Fruit fly (Drosophila melanogaster): ENCODE data around the gene Septin4.

Gene Septin4

DNA sequence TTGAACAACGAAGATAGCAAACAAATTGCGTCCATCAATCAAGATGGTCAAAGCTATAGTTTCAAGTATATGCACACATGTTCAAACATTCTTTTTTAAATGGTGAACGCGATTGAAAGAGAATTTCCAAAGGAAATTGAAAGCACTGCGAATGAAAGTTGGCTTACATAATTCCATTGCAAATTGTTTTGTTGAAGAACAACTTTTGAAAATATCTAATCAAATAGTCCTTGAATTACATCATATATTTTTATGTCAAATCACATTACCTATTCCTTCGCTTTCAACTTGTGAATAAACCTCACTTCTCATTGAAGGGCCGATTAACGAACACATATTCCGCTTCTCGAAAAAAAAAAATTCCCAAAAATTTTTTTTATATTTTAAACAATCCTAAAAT is 45.6 kb upstream of the Septin4 start, which contains the start of gene CG32568:
Gene CG32568 (plus strand): TSS at position 301 of the 400 bp plus-strand sequence.
- TF ChIP-seq CG3281 (GFP tag; optimal IDR thresholded peaks at IDR 0.05) (no peak), chm (GFP tag; IDR thresholded peaks at IDR 0.05) (no peak), dmrt11E (tag; optimal IDR thresholded peaks at IDR 0.05) (no peak), hth (optimal IDR thresholded peaks at IDR 0.05) (no peak), CG11504 (tag; optimal IDR thresholded peaks at IDR 0.05) (no peak), CG13287 (GFP tag; IDR thresholded peaks at IDR 0.05; ENCODE audit: partially characterized antibody) (no peak), Antp (GFP tag; optimal IDR thresholded peaks at IDR 0.05) (no peak), CG1233 (GFP tag; optimal IDR thresholded peaks at IDR 0.05) (no peak)

DNA sequence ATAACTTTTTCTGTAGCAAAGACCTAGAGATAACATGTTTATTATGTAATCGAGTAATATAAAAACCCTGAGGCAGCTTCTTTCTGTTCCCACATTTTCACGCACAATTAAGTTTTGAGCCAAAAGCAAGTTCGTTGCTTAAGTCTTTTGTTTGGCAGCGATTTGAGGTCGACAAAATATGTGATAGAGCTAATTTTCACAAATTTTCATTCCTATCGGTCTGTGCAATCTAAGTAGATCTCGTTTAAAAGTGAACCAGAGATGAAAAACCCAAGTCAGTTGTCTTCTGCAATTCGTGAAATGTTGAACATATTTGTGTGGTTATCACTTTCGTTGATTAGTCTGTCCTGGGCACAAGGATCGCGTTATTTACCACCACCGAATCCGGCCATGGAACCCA is 42.9 kb upstream of the Septin4 start, which contains the start of gene TwdlZ:
Gene TwdlZ (plus strand): TSS at position 301 of the 400 bp plus-strand sequence.
- TF ChIP-seq HLH4C (GFP tag; IDR thresholded peaks at IDR 0.05; ENCODE audit: partially characterized antibody) (no peak), Pdp1 (GFP tag; optimal IDR thresholded peaks at IDR 0.05) (peak in 1 of 2 experiments; percentile 17)

DNA sequence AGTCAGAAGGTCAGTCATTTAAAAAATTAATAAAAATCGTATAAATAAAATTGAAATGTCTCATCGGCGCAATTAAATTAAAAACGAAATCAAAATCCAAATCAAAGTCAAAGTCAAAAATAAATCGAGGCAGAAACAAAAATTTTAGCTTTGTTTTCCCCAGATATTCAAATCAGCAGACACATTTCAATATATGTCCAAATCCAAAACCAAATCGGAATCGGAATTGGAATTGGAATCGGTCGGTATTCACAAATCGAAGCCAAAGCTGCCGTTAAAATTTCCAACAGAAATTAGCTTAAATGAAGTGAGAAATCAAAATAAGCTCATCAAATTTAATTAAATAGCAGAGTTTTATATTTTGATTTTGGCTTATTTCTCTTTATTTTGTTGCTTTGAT is 41.2 kb upstream of the Septin4 start:
- no peak for TF ChIP-seq wek (GFP tag; optimal IDR thresholded peaks at IDR 0.05)
- no peak for TF ChIP-seq insv (GFP tag; optimal IDR thresholded peaks at IDR 0.05)
- peak; percentile 94 for TF ChIP-seq CG13894 (tag; optimal IDR thresholded peaks at IDR 0.05)

DNA sequence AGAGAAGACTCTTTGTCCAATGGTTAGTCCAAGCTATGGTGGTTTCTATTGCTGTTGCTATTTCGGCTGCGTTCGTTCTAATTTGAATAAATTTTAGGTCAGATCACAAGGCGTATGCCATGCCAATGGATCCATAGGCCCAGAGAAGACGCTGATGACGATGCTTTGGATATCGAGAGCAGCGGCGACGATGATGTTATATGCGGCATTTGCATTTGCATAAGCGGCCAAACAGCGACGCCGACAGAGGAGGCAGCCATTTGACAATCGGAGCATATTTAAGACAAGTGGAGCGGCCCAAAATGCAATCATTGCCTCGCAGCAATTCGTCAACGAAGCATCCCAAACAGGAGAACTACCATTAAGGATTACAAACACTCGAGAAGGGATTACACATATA is 39.7 kb upstream of the Septin4 start, which contains the start of gene TwdlY:
Gene TwdlY (plus strand): TSS at position 301 of the 400 bp plus-strand sequence.
- TF ChIP-seq stwl (tag; optimal IDR thresholded peaks at IDR 0.05) (no peak), CG12769 (tag; optimal IDR thresholded peaks at IDR 0.05) (peak; percentile 6), chinmo (GFP tag; IDR thresholded peaks at IDR 0.05; ENCODE audit: partially characterized antibody) (peak; percentile 53; the same call in 1 of the 4 replicates), TFAM (GFP tag; optimal IDR thresholded peaks at IDR 0.05) (no peak), CG4424 (GFP tag; optimal IDR thresholded peaks at IDR 0.05) (no peak), vvl (GFP tag; IDR thresholded peaks at IDR 0.05) (peak; percentile 53; the same call in 1 of the 2 replicates)

DNA sequence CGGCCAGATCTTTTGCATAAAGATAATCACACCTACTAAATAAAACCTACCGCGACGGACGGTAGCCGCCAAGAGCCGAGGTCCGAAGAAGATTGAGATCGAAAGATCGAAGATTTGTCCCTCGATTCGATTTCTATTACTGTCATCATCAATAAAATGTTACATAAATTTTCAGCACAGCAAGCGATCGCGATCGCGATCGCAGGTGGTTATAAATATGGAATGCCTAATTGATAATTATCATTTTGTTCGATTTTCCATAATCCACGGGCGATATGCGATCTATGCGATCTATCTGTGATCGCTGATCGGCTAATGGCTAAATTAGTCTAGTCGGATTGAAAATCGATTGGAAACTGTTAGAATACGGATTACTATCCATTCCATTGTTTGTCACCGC is 38.3 kb upstream of the Septin4 start:
- no peak for TF ChIP-seq CG16863 (GFP tag; optimal IDR thresholded peaks at IDR 0.05)
- no peak for TF ChIP-seq pan (optimal IDR thresholded peaks at IDR 0.05)
- TF ChIP-seq pan (GFP tag; optimal IDR thresholded peaks at IDR 0.05 in 1 of 2, IDR thresholded peaks at IDR 0.05 in 1 of 2) = no peak
- TF ChIP-seq abd-A (tag; optimal IDR thresholded peaks at IDR 0.05) = peak; percentile 57
- peak; percentile 87 for TF ChIP-seq CG13894 (tag; optimal IDR thresholded peaks at IDR 0.05)
- peak; percentile 45; the same call in 1 of the 2 replicates for TF ChIP-seq Awh (GFP tag; IDR thresholded peaks at IDR 0.05)
- TF ChIP-seq sens (GFP tag) = peak; percentile 3
- TF ChIP-seq Ets65A (GFP tag) = peak; percentile 34
- no peak for TF ChIP-seq CG2120 (GFP tag; optimal IDR thresholded peaks at IDR 0.05)
- TF ChIP-seq grn (GFP tag; optimal IDR thresholded peaks at IDR 0.05) = peak; percentile 71

DNA sequence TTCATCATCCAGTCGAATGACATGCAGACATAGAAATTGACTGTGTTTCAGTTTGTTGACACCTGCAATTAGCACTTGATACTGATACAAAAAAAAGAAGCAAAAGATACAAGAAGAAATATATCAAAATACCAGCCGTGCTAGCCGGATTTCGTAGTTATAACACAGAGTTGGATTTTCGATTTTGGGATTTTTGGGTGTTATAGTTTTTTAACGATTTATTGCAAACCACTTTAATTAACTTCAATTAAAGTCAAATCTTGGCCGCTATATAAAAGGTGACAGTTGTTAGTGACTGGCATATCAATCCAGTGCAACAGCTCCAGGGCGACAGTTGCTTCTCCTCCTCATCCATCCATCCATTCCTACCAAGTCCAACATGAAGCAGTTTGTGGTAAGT is 35.8 kb upstream of the Septin4 start, which contains the start of gene TwdlX:
Gene TwdlX (plus strand): TSS at position 301 of the 400 bp plus-strand sequence.
- TF ChIP-seq Dad (GFP tag; optimal IDR thresholded peaks at IDR 0.05) = no peak

DNA sequence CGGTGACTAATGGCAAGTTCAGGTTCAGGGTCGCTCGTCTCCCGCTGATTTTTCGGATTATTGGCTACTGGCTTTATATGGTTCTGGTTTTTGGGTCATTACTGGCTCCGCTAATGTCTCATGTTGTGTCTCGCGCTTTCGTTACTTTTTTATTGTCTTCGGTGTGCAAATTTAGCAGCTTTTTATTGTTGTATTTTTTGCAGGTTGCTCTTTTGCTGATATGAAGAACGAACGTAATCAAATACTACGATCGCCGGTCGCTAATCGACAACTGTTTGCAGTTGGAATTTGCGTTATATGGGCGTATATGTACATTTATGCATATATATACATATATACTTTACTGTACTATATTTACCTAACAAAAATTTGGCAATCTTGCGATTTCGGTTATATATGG is 29.6 kb upstream of the Septin4 start:
- TF ChIP-seq Hr78 (GFP tag; optimal IDR thresholded peaks at IDR 0.05) (no peak), CG13894 (tag; optimal IDR thresholded peaks at IDR 0.05) (no peak), CG16815 (GFP tag; optimal IDR thresholded peaks at IDR 0.05) (no peak), dmrt99B (tag; optimal IDR thresholded peaks at IDR 0.05) (no peak), Fer3 (tag; optimal IDR thresholded peaks at IDR 0.05) (no peak), HHEX (GFP tag; optimal IDR thresholded peaks at IDR 0.05) (no peak), ac (GFP tag; optimal IDR thresholded peaks at IDR 0.05) (no peak), fru (optimal IDR thresholded peaks at IDR 0.05) (no peak), Abd-B (GFP tag; optimal IDR thresholded peaks at IDR 0.05) (no peak), crp (GFP tag; optimal IDR thresholded peaks at IDR 0.05) (no peak), MTF-1 (GFP tag; optimal IDR thresholded peaks at IDR 0.05; ENCODE audit: borderline replicate concordance) (no peak), CG42726 (GFP tag; IDR thresholded peaks at IDR 0.05; ENCODE audit: partially characterized antibody) (no peak)

Data from whole organism, embryonic.